ENCODE assay signal across 1 worm cellular context in the genomic region with DNA sequence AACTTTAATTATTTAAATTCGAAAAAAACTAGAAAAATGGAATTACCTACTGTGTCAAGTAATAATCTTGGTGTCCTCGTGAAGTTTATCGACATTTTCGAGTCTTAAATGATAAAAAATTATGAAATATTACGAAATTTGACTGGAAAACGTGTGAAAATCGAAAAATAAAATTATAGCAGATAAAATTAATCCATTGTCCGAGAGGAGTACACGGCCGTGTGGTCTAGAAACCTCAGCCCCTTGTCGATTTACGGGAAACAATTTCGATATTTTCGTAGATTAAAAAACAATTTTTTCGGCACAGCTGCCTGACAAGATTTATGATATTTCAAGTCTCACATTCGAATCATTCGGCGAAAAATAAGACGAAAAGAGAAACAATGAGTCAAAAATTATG.
A peak's percentile ranks its signal among the peaks of the same experiment; 100 is the strongest.
TF ChIP-seq lines count a peak whose summit lies in the region.

A gene (minus strand): TSS at position 109 of the 400 bp plus-strand sequence.

TF ChIP-seq in whole organism, L1 larva, 84 proteins besides CTCF, POLR2A, EP300 and RAD21 (continued from another document):
- TF ChIP-seq zip-4 (GFP tag; optimal IDR thresholded peaks at IDR 0.05; lab: Kevin White, UChicago) (no peak), dpl-1 (GFP tag; optimal IDR thresholded peaks at IDR 0.05; lab: Kevin White, UChicago) (peak; percentile 48 to 67 (median 55)), unc-86 (tag; optimal IDR thresholded peaks at IDR 0.05; lab: Kevin White, UChicago) (no peak), ets-5 (GFP tag; IDR thresholded peaks at IDR 0.05; lab: Robert Waterston, UW) (no peak), snpc-4 (tag; optimal IDR thresholded peaks at IDR 0.05; lab: Kevin White, UChicago) (no peak), ceh-82 (tag; optimal IDR thresholded peaks at IDR 0.05; lab: Kevin White, UChicago) (no peak), pqm-1 (tag; optimal IDR thresholded peaks at IDR 0.05; lab: Kevin White, UChicago) (no peak), mdl-1 (tag; optimal IDR thresholded peaks at IDR 0.05; lab: Kevin White, UChicago) (no peak), nhr-20 (tag; optimal IDR thresholded peaks at IDR 0.05; lab: Kevin White, UChicago) (peak; percentile 40), nhr-71 (tag; optimal IDR thresholded peaks at IDR 0.05; lab: Kevin White, UChicago) (peak; percentile 70), pax-3 (tag; optimal IDR thresholded peaks at IDR 0.05; lab: Kevin White, UChicago) (no peak), jun-1 (tag; optimal IDR thresholded peaks at IDR 0.05; lab: Kevin White, UChicago) (no peak), hpl-2 (GFP tag; optimal IDR thresholded peaks at IDR 0.05; lab: Kevin White, UChicago) (no peak), grh-1 (GFP tag; IDR thresholded peaks at IDR 0.05; lab: Robert Waterston, UW) (no peak), dsc-1 (tag; optimal IDR thresholded peaks at IDR 0.05; lab: Kevin White, UChicago) (peak; percentile 48), aly-2 (tag; optimal IDR thresholded peaks at IDR 0.05; lab: Kevin White, UChicago) (no peak), irx-1 (tag; optimal IDR thresholded peaks at IDR 0.05; lab: Kevin White, UChicago) (peak; percentile 27), mab-9 (GFP tag; IDR thresholded peaks at IDR 0.05; lab: Robert Waterston, UW) (no peak), tbx-2 (tag; optimal IDR thresholded peaks at IDR 0.05; lab: Kevin White, UChicago) (peak; percentile 21), unc-62 (GFP tag; optimal IDR thresholded peaks at IDR 0.05; lab: Kevin White, UChicago) (no peak), isw-1 (GFP tag; IDR thresholded peaks at IDR 0.05; lab: Robert Waterston, UW) (no peak), lsy-2 (tag; optimal IDR thresholded peaks at IDR 0.05; lab: Kevin White, UChicago) (peak; percentile 35 to 66), lin-14 (GFP tag; optimal IDR thresholded peaks at IDR 0.05; lab: Kevin White, UChicago) (peak; percentile 29), fkh-4 (tag; optimal IDR thresholded peaks at IDR 0.05; lab: Kevin White, UChicago; ENCODE audit: borderline replicate concordance) (peak; percentile 11), efl-3 (GFP tag; optimal IDR thresholded peaks at IDR 0.05; lab: Kevin White, UChicago) (no peak), nhr-90 (tag; optimal IDR thresholded peaks at IDR 0.05; lab: Kevin White, UChicago; ENCODE audit: poor library complexity) (peak; percentile 61), aha-1 (tag; optimal IDR thresholded peaks at IDR 0.05; lab: Kevin White, UChicago) (no peak), alr-1 (tag; optimal IDR thresholded peaks at IDR 0.05; lab: Kevin White, UChicago; ENCODE audit: borderline replicate concordance) (no peak), nhr-76 (tag; optimal IDR thresholded peaks at IDR 0.05; lab: Kevin White, UChicago) (no peak), ceh-88 (GFP tag; IDR thresholded peaks at IDR 0.05; lab: Robert Waterston, UW) (no peak), hlh-17 (GFP tag; optimal IDR thresholded peaks at IDR 0.05; lab: Kevin White, UChicago; ENCODE audit: borderline replicate concordance) (no peak), ztf-11 (tag; optimal IDR thresholded peaks at IDR 0.05; lab: Kevin White, UChicago) (peak in 1 of 2 experiments; percentile 46), ceh-63 (GFP tag; optimal IDR thresholded peaks at IDR 0.05; lab: Kevin White, UChicago) (no peak), rnt-1 (tag; optimal IDR thresholded peaks at IDR 0.05; lab: Kevin White, UChicago) (peak; percentile 89), elt-3 (tag; optimal IDR thresholded peaks at IDR 0.05; lab: Kevin White, UChicago) (no peak), sptf-1 (tag; optimal IDR thresholded peaks at IDR 0.05; lab: Kevin White, UChicago) (no peak), xbp-1 (tag; optimal IDR thresholded peaks at IDR 0.05; lab: Kevin White, UChicago) (peak; percentile 42), sup-37 (GFP tag; optimal IDR thresholded peaks at IDR 0.05; lab: Kevin White, UChicago) (no peak), Y116A8C.19 (tag; optimal IDR thresholded peaks at IDR 0.05; lab: Kevin White, UChicago; ENCODE audit: borderline replicate concordance) (no peak)
TF ChIP-seq in whole organism, L1 larva: peak in this region for 26.
